Fruit fly (Drosophila melanogaster) whole organism, prepupa: ENCODE data around the gene AnxB10.
"Not testable (repeated sequence)": the region's sequence is repeated elsewhere in the genome, so short reads cannot be mapped to it uniquely, and the experiment has no call there.

Source experiments
- CG10669 ChIP-seq: fragments of 200-800 bp; sonication (Bioruptor generic); optimal IDR thresholded peaks from 3 replicates; lab custom pipeline; 2018; ENCODE audit warnings: missing biosample characterization, mild to moderate bottlenecking, missing genetic modification characterization, moderate library complexity
- CG11294 ChIP-seq: fragments of 200-800 bp; sonication (Bioruptor generic); IDR thresholded peaks from 2 replicates; pipeline ENCODE4 v1.3.6; 2022; ENCODE audit warnings: missing biosample characterization, missing genetic modification characterization
- CG11902 ChIP-seq: fragments of 200-800 bp; sonication (Bioruptor generic); optimal IDR thresholded peaks from 3 replicates; lab custom pipeline; 2016; ENCODE audit warnings: missing biosample characterization, missing genetic modification characterization
- CG16779 ChIP-seq: fragments of 200-800 bp; sonication (Bioruptor generic); optimal IDR thresholded peaks from 3 replicates; lab custom pipeline; 2017; ENCODE audit warnings: missing biosample characterization, mild to moderate bottlenecking, missing genetic modification characterization
- CG3032 ChIP-seq: fragments of 200-800 bp; optimal IDR thresholded peaks from 2 replicates; lab custom pipeline; 2019; ENCODE audit warnings: missing biosample characterization, mild to moderate bottlenecking, missing genetic modification characterization, moderate library complexity
- CG3919 ChIP-seq: fragments of 200-800 bp; sonication (Bioruptor generic); optimal IDR thresholded peaks from 3 replicates; lab custom pipeline; 2016; ENCODE audit warnings: missing biosample characterization, missing genetic modification characterization
- CG6276 ChIP-seq: fragments of 200-800 bp; sonication (Bioruptor generic); optimal IDR thresholded peaks from 2 replicates; lab custom pipeline; 2017; ENCODE audit warnings: missing biosample characterization, mild to moderate bottlenecking, missing genetic modification characterization
- CG7368 ChIP-seq: fragments of 200-800 bp; sonication (Bioruptor generic); optimal IDR thresholded peaks from 3 replicates; lab custom pipeline; 2016; ENCODE audit warnings: missing biosample characterization, missing genetic modification characterization
- CG8119 ChIP-seq: fragments of 200-800 bp; sonication (Bioruptor generic); IDR thresholded peaks from 3 replicates; pipeline ENCODE4 v1.3.6; 2022; ENCODE audit warnings: missing biosample characterization, missing genetic modification characterization
- Eip75B ChIP-seq: fragments of 200-800 bp; sonication (Bioruptor generic); optimal IDR thresholded peaks from 3 replicates; lab custom pipeline; 2016; ENCODE audit warnings: missing biosample characterization, missing genetic modification characterization
- Eip93F ChIP-seq: fragments of 200-800 bp; sonication (Bioruptor generic); optimal IDR thresholded peaks from 2 replicates; lab custom pipeline; 2016; ENCODE audit warnings: missing biosample characterization, mild to moderate bottlenecking, missing genetic modification characterization
- Gug ChIP-seq: fragments of 200-800 bp; sonication (Bioruptor generic); IDR thresholded peaks from 2 replicates; pipeline ENCODE4 v1.3.6; 2022; ENCODE audit warnings: missing biosample characterization, missing genetic modification characterization
- Hr38 ChIP-seq: sonication (Bioruptor generic); optimal IDR thresholded peaks from 2 replicates; lab custom pipeline; 2016; ENCODE audit warnings: missing biosample characterization, missing genetic modification characterization
- Hr39 ChIP-seq: fragments of 200-800 bp; sonication (Bioruptor generic); optimal IDR thresholded peaks from 2 replicates; lab custom pipeline; 2016; ENCODE audit warnings: missing biosample characterization, missing genetic modification characterization
- acj6 ChIP-seq: fragments of 200-800 bp; sonication (Bioruptor generic); optimal IDR thresholded peaks from 3 replicates; lab custom pipeline; 2016; ENCODE audit warnings: missing biosample characterization, missing genetic modification characterization
- dsx ChIP-seq: fragments of 200-800 bp; optimal IDR thresholded peaks from 3 replicates; lab custom pipeline; 2019; ENCODE audit warnings: missing biosample characterization, mild to moderate bottlenecking, missing genetic modification characterization, moderate library complexity; ENCODE audit not compliant: poor library complexity, severe bottlenecking
- fd85E ChIP-seq: fragments of 200-800 bp; sonication (Bioruptor generic); optimal IDR thresholded peaks from 3 replicates; lab custom pipeline; 2016; ENCODE audit warnings: missing biosample characterization, missing genetic modification characterization
- fkh ChIP-seq: fragments of 200-800 bp; sonication (Bioruptor generic); optimal IDR thresholded peaks from 3 replicates; lab custom pipeline; 2017; ENCODE audit warnings: missing biosample characterization, mild to moderate bottlenecking, missing genetic modification characterization, moderate library complexity
- spab ChIP-seq: fragments of 200-800 bp; sonication (Bioruptor generic); optimal IDR thresholded peaks from 2 replicates; lab custom pipeline; 2017; ENCODE audit warnings: missing biosample characterization, mild to moderate bottlenecking, missing genetic modification characterization, missing genetic modification reagents
- ss ChIP-seq, 2 experiments: fragments of 200-800 bp; sonication (Bioruptor generic); optimal IDR thresholded peaks; 2 replicates in 1 of 2; 3 replicates in 1 of 2; lab custom pipeline; 2017 to 2018; ENCODE audit warnings: mild to moderate bottlenecking in 2 of 2, missing biosample characterization in 2 of 2, missing genetic modification characterization in 2 of 2, moderate library complexity in 1 of 2
- svp ChIP-seq: fragments of 200-800 bp; sonication (Bioruptor generic); peaks from one replicate; lab custom pipeline; 2016; ENCODE audit warnings: missing biosample characterization, missing genetic modification characterization
- vri ChIP-seq: fragments of 200-800 bp; sonication (Bioruptor generic); optimal IDR thresholded peaks from 3 replicates; lab custom pipeline; 2016; ENCODE audit warnings: missing biosample characterization, mild to moderate bottlenecking, missing genetic modification characterization

The AnxB10 gene

DNA sequence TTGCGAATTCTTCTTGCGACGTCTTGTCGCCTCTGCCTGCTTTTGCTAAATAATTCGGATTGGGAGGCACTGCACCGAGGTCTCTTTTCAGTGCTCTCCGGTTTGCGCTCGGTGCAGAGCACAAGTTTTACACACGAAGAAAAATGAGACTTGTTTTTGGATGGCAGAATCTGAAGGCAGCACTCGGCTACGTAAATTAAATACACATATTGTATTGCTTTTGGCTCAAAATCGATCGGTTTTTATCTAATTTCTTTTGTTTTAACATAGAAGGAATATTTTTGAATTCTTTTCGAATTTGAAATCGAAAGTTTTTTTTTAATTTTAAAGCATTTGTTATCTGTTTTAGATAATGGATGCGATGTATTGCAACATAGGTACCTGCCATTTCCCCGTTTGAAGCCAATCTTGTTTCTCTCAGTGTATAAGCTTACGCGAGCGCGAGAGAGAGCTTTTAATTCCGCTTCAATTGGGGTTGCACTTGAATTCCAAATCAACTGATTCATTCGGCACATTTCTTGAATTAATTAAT lies at the start of gene AnxB10 (continued):
- TF ChIP-seq CG10669 (GFP tag; lab: Kevin White, UChicago) (peak; percentile 95), Hr38 (peak; percentile 32), Hr39 (GFP tag; lab: Kevin White, UChicago) (peak; percentile 94), CG3919 (peak; percentile 96), Eip75B (GFP tag; lab: Kevin White, UChicago) (peak; percentile 95), spab (GFP tag; lab: Kevin White, UChicago) (peak; percentile 90), acj6 (GFP tag; lab: Kevin White, UChicago) (peak; percentile 95), CG16779 (tag; lab: Kevin White, UChicago) (peak; percentile 87), CG11902 (GFP tag; lab: Kevin White, UChicago) (peak; percentile 94)

DNA sequence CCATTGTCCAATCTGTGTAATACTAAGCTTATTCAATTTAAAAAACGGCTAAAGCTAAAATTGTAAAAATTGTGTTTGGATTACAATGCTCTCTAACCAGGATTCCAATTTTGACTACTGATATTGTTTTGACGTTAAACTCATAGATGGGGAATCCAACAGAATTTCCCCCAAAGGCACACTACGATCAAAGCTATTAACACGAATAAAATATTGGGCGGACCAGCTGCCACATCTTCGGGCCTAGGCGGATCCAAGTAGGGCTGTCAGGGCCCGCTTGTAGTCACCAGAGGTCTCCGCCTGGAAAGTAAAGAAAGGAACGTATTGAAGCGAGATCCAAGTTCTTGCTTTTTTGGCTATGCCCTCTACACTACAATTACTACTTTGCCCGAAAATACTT lies 43.8 kb upstream of the AnxB10 start, which contains the start of gene SdicC:
SdicC (minus strand) TSS at position 101 of the 400 bp plus-strand sequence.
- TF ChIP-seq fd85E; CG7368; svp (GFP tag; lab: Kevin White, UChicago): not testable (repeated sequence)

DNA sequence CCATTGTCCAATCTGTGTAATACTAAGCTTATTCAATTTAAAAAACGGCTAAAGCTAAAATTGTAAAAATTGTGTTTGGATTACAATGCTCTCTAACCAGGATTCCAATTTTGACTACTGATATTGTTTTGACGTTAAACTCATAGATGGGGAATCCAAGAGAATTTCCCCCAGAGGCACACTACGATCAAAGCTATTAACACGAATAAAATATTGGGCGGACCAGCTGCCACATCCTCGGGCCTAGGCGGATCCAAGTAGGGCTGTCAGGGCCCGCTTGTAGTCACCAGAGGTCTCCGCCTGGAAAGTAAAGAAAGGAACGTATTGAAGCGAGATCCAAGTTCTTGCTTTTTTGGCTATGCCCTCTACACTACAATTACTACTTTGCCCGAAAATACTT lies 36.2 kb upstream of the AnxB10 start, which contains the start of gene SdicB:
SdicB (minus strand) TSS at position 101 of the 400 bp plus-strand sequence.
- not testable (repeated sequence) for TF ChIP-seq CG11294 (GFP tag; lab: Robert Waterston, UW); CG8119 (GFP tag; lab: Robert Waterston, UW); CG11902 (GFP tag; lab: Kevin White, UChicago)

DNA sequence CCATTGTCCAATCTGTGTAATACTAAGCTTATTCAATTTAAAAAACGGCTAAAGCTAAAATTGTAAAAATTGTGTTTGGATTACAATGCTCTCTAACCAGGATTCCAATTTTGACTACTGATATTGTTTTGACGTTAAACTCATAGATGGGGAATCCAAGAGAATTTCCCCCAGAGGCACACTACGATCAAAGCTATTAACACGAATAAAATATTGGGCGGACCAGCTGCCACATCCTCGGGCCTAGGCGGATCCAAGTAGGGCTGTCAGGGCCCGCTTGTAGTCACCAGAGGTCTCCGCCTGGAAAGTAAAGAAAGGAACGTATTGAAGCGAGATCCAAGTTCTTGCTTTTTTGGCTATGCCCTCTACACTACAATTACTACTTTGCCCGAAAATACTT lies 28.5 kb upstream of the AnxB10 start, which contains the start of gene SdicA:
SdicA (minus strand) TSS at position 101 of the 400 bp plus-strand sequence.
- not testable (repeated sequence) for TF ChIP-seq ss (GFP tag; optimal IDR thresholded peaks at IDR 0.05; lab: Kevin White, UChicago); dsx (GFP tag; lab: Kevin White, UChicago); CG7368

DNA sequence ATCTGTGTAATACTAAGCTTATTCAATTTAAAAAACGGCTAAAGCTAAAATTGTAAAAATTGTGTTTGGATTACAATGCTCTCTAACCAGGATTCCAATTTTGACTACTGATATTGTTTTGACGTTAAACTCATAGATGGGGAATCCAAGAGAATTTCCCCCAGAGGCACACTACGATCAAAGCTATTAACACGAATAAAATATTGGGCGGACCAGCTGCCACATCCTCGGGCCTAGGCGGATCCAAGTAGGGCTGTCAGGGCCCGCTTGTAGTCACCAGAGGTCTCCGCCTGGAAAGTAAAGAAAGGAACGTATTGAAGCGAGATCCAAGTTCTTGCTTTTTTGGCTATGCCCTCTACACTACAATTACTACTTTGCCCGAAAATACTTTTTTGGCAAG lies 20.8 kb upstream of the AnxB10 start, which contains the start of gene Sdic3:
Sdic3 (minus strand) TSS at position 101 of the 400 bp plus-strand sequence.
- not testable (repeated sequence) for TF ChIP-seq Gug (GFP tag; lab: Robert Waterston, UW); CG6276 (GFP tag; lab: Kevin White, UChicago); CG3032 (tag; lab: Kevin White, UChicago)
- TF ChIP-seq, all 60 proteins: peak for 0; not testable (repeated sequence) for 60

DNA sequence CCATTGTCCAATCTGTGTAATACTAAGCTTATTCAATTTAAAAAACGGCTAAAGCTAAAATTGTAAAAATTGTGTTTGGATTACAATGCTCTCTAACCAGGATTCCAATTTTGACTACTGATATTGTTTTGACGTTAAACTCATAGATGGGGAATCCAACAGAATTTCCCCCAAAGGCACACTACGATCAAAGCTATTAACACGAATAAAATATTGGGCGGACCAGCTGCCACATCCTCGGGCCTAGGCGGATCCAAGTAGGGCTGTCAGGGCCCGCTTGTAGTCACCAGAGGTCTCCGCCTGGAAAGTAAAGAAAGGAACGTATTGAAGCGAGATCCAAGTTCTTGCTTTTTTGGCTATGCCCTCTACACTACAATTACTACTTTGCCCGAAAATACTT lies 13.1 kb upstream of the AnxB10 start, which contains the start of gene Sdic2:
Sdic2 (minus strand) TSS at position 101 of the 400 bp plus-strand sequence.
- not testable (repeated sequence) for TF ChIP-seq vri, Hr39, acj6 (GFP tag; lab: Kevin White, UChicago)

DNA sequence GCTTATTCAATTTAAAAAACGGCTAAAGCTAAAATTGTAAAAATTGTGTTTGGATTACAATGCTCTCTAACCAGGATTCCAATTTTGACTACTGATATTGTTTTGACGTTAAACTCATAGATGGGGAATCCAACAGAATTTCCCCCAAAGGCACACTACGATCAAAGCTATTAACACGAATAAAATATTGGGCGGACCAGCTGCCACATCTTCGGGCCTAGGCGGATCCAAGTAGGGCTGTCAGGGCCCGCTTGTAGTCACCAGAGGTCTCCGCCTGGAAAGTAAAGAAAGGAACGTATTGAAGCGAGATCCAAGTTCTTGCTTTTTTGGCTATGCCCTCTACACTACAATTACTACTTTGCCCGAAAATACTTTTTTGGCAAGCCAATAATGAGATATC lies 5.2 kb upstream of the AnxB10 start, which contains the start of gene Sdic1:
Sdic1 (minus strand) TSS at position 101 of the 400 bp plus-strand sequence.
- not testable (repeated sequence) for TF ChIP-seq fkh (GFP tag; lab: Kevin White, UChicago); fd85E; Eip93F (GFP tag; lab: Kevin White, UChicago)
- TF ChIP-seq, all 60 proteins: peak for 0; not testable (repeated sequence) for 60

DNA sequence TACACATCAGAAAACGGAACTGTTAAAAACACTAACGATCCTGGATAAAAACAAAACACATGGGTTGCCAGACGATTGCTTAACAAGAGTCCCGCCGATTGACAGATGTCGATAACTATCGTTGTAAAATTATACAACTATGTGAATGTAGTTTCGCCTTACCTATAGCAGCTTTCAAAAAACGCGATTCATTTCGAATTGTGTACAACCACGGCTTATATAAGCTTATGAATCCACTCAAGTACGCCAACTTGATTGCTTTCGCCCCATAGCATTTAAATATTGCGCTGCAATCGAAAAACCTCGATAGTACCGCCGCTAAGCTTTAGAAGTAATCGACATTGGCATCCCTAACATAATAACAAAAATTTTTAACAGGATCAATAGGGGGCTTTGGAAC lies 3.4 kb downstream of the AnxB10 start, which contains the start of the genes CG9581 and CG9578:
CG9581 (minus strand) TSS at position 84 of the 400 bp plus-strand sequence.
CG9578 (plus strand) TSS at position 325 of the 400 bp plus-strand sequence.
- TF ChIP-seq acj6 (GFP tag; lab: Kevin White, UChicago) = no peak
- peak; percentile 25 for TF ChIP-seq CG3032 (tag; lab: Kevin White, UChicago)
- peak; percentile 52 for TF ChIP-seq fkh (GFP tag; lab: Kevin White, UChicago)
